Worm (Caenorhabditis elegans) whole organism, mixed stage, embryonic: Measurements from ENCODE around the gene nhr-219.

Experiments
- blmp-1 ChIP-seq: fragments of 150-350 bp; optimal IDR thresholded peaks from 2 replicates; lab custom pipeline; 2014; ENCODE audit warnings: missing biosample characterization, missing genetic modification characterization
- ces-1 ChIP-seq: fragments of 150-350 bp; optimal IDR thresholded peaks from 2 replicates; lab custom pipeline; 2014; ENCODE audit warnings: missing biosample characterization, missing genetic modification reagents, missing genetic modification characterization
- lin-32 ChIP-seq: fragments of 200-800 bp; sonication (Bioruptor generic); optimal IDR thresholded peaks from 2 replicates; lab custom pipeline; 2018; ENCODE audit warnings: mild to moderate bottlenecking, missing genetic modification characterization, missing compliant biosample characterization
- nhr-12 ChIP-seq: fragments of 150-350 bp; optimal IDR thresholded peaks from 2 replicates; lab custom pipeline; 2014; ENCODE audit warnings: missing biosample characterization, missing genetic modification characterization
- nhr-237 ChIP-seq: fragments of 150-350 bp; optimal IDR thresholded peaks from 2 replicates; lab custom pipeline; 2014; ENCODE audit warnings: missing biosample characterization, missing genetic modification characterization
- unc-62 ChIP-seq: fragments of 150-350 bp; optimal IDR thresholded peaks from 2 replicates; lab custom pipeline; 2014; ENCODE audit warnings: missing biosample characterization, missing genetic modification reagents, missing genetic modification characterization

ce11 chrV:8990194-8990649, 24.2 kb upstream of the nhr-219 start, which contains the start of gene F59E11.7:
- no peak for TF ChIP-seq lin-32 (GFP tag; lab: Kevin White, UChicago)
- TF ChIP-seq blmp-1 (tag; lab: Kevin White, UChicago), result no peak
- no peak for TF ChIP-seq unc-62
- no peak for TF ChIP-seq nhr-237
- TF ChIP-seq ces-1 (GFP tag; lab: Kevin White, UChicago), result no peak
- no peak for TF ChIP-seq nhr-12 (tag; lab: Kevin White, UChicago)
